Worm (Caenorhabditis elegans) whole organism, L2 larva: ENCODE results near the gene srsx-28.

ENCODE experiments used
- C34F6.9 ChIP-seq: fragments of 150-350 bp; optimal IDR thresholded peaks from 2 replicates; lab custom pipeline; 2014; ENCODE audit warnings: missing biosample characterization, missing genetic modification characterization
- R02D3.7 ChIP-seq: fragments of 150-350 bp; optimal IDR thresholded peaks from 2 replicates; lab custom pipeline; 2014; ENCODE audit warnings: missing biosample characterization, missing genetic modification characterization
- Y55F3AM.14 ChIP-seq: fragments of 200-800 bp; sonication (Bioruptor generic); optimal IDR thresholded peaks from 2 replicates; lab custom pipeline; 2018; ENCODE audit warnings: mild to moderate bottlenecking, missing genetic modification characterization, missing compliant biosample characterization
- alr-1 ChIP-seq: fragments of 150-350 bp; optimal IDR thresholded peaks from 2 replicates; lab custom pipeline; 2014; ENCODE audit warnings: missing biosample characterization, missing genetic modification characterization
- aly-2 ChIP-seq: fragments of 150-350 bp; optimal IDR thresholded peaks from 2 replicates; lab custom pipeline; 2014; ENCODE audit warnings: missing biosample characterization, missing genetic modification characterization
- blmp-1 ChIP-seq: sonication (generic microtip); optimal IDR thresholded peaks from 2 replicates; lab custom pipeline; 2017; ENCODE audit warnings: missing genetic modification characterization, mild to moderate bottlenecking, missing compliant biosample characterization, antibody characterized with exemption, moderate library complexity; ENCODE audit not compliant: insufficient read depth
- ceh-16 ChIP-seq: fragments of 150-350 bp; optimal IDR thresholded peaks from 2 replicates; lab custom pipeline; 2014; ENCODE audit warnings: missing biosample characterization, missing genetic modification characterization
- crh-2 ChIP-seq: sonication (generic microtip); optimal IDR thresholded peaks from 2 replicates; lab custom pipeline; 2017; ENCODE audit warnings: missing biosample characterization, missing genetic modification characterization
- dmd-4 ChIP-seq: sonication (generic microtip); optimal IDR thresholded peaks from 2 replicates; lab custom pipeline; 2017; ENCODE audit warnings: missing biosample characterization, missing genetic modification characterization
- egl-27 ChIP-seq: sonication (generic microtip); optimal IDR thresholded peaks from 3 replicates; lab custom pipeline; 2017; ENCODE audit warnings: missing biosample characterization, missing genetic modification reagents, missing genetic modification characterization
- elt-1 ChIP-seq: fragments of 150-350 bp; optimal IDR thresholded peaks from 2 replicates; lab custom pipeline; 2014; ENCODE audit warnings: missing biosample characterization, missing genetic modification characterization
- elt-3 ChIP-seq: sonication (generic microtip); optimal IDR thresholded peaks from 2 replicates; lab custom pipeline; 2017; ENCODE audit warnings: missing biosample characterization, missing genetic modification characterization
- fos-1 ChIP-seq: fragments of 150-350 bp; optimal IDR thresholded peaks from 2 replicates; lab custom pipeline; 2014; ENCODE audit warnings: missing biosample characterization, missing genetic modification characterization
- lin-39 ChIP-seq: fragments of 150-350 bp; optimal IDR thresholded peaks from 2 replicates; lab custom pipeline; 2014; ENCODE audit warnings: missing biosample characterization, missing genetic modification reagents, missing genetic modification characterization
- lsy-2 ChIP-seq, 2 experiments: fragments of 150-350 bp in 1 of 2; sonication (generic microtip) in 1 of 2; optimal IDR thresholded peaks; 2 replicates each; lab custom pipeline; 2014 to 2017; ENCODE audit warnings: missing biosample characterization in 2 of 2, missing genetic modification characterization in 2 of 2
- mab-5 ChIP-seq: fragments of 150-350 bp; optimal IDR thresholded peaks from 2 replicates; lab custom pipeline; 2014; ENCODE audit warnings: missing biosample characterization, missing genetic modification characterization
- mbf-1 ChIP-seq: sonication (generic microtip); optimal IDR thresholded peaks from 2 replicates; lab custom pipeline; 2017; ENCODE audit warnings: missing biosample characterization, missing genetic modification characterization
- mdl-1 ChIP-seq, 2 experiments: fragments of 150-350 bp in 1 of 2; sonication (generic microtip) in 1 of 2; optimal IDR thresholded peaks; 2 replicates each; lab custom pipeline; 2017; ENCODE audit warnings: missing biosample characterization in 2 of 2, missing genetic modification characterization in 2 of 2
- nhr-10 ChIP-seq: sonication (generic microtip); optimal IDR thresholded peaks from 2 replicates; lab custom pipeline; 2017; ENCODE audit warnings: missing biosample characterization, missing genetic modification characterization
- nhr-11 ChIP-seq: fragments of 150-350 bp; optimal IDR thresholded peaks from 2 replicates; lab custom pipeline; 2014; ENCODE audit warnings: missing biosample characterization, missing genetic modification characterization
- nhr-237 ChIP-seq: fragments of 150-350 bp; optimal IDR thresholded peaks from 2 replicates; lab custom pipeline; 2014; ENCODE audit warnings: missing biosample characterization, missing genetic modification characterization
- nhr-25 ChIP-seq: fragments of 150-350 bp; sonication (generic microtip); optimal IDR thresholded peaks from 3 replicates; lab custom pipeline; 2014; ENCODE audit warnings: missing biosample characterization, missing genetic modification characterization
- sem-4 ChIP-seq: fragments of 150-350 bp; optimal IDR thresholded peaks from 2 replicates; lab custom pipeline; 2014; ENCODE audit warnings: missing biosample characterization, missing genetic modification reagents, missing genetic modification characterization
- skn-1 ChIP-seq: sonication (generic microtip); optimal IDR thresholded peaks from 2 replicates; lab custom pipeline; 2017; ENCODE audit warnings: missing biosample characterization, missing genetic modification characterization
- sma-9 ChIP-seq, 2 experiments: fragments of 150-350 bp in 1 of 2; sonication (generic microtip) in 1 of 2; optimal IDR thresholded peaks; 2 replicates each; lab custom pipeline; 2014 to 2016; ENCODE audit warnings: missing genetic modification characterization in 2 of 2, mild to moderate bottlenecking in 1 of 2, missing biosample characterization in 1 of 2, missing compliant biosample characterization in 1 of 2, missing genetic modification reagents in 1 of 2, moderate library complexity in 1 of 2
- snpc-4 ChIP-seq: fragments of 150-350 bp; optimal IDR thresholded peaks from 2 replicates; lab custom pipeline; 2014; ENCODE audit warnings: missing biosample characterization, missing genetic modification characterization
- unc-62 ChIP-seq: fragments of 150-350 bp; optimal IDR thresholded peaks from 2 replicates; lab custom pipeline; 2014; ENCODE audit warnings: missing biosample characterization, missing genetic modification reagents, missing genetic modification characterization
- zag-1 ChIP-seq: fragments of 150-350 bp; optimal IDR thresholded peaks from 2 replicates; lab custom pipeline; 2014; ENCODE audit warnings: missing biosample characterization, missing genetic modification characterization
- ztf-1 ChIP-seq: fragments of 200-800 bp; sonication (Bioruptor generic); conservative IDR thresholded peaks from 2 replicates; pipeline ENCODE4 v1.3.6; 2022; ENCODE audit warnings: missing genetic modification characterization, missing compliant biosample characterization
- ztf-11 ChIP-seq: sonication (generic microtip); optimal IDR thresholded peaks from 2 replicates; lab custom pipeline; 2017; ENCODE audit warnings: missing biosample characterization, missing genetic modification characterization
- ztf-4 ChIP-seq: fragments of 150-350 bp; optimal IDR thresholded peaks from 2 replicates; lab custom pipeline; 2014; ENCODE audit warnings: missing biosample characterization, missing genetic modification characterization

The srsx-28 gene

DNA sequence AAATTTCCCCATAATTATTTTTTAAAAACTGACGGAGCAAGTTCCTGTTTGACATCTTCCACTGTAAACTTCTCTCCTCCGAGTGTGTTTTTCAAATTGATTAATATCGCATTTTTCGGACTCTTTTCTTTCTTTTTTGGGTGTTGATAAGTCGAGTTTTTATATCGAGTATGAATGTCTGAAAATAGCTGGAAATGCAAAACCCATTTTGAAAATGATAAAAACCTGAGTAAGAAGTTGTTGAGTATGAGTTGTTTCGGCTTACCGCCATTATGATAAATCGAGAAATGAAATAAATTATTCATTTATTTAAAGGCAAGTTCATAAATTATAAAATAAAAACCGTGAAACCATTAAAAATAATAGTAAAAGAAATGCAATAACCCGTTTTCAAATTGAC, 33.3 kb downstream of the srsx-28 start, which contains the start of gene ZK856.18:
TSS of gene ZK856.18 (minus strand) at position 289 of the 400 bp plus-strand sequence.
- TF ChIP-seq aly-2 (no peak), ztf-4 (tag; lab: Kevin White, UChicago) (no peak), C34F6.9 (tag; lab: Kevin White, UChicago) (no peak), ztf-1 (no peak), R02D3.7 (no peak)

DNA sequence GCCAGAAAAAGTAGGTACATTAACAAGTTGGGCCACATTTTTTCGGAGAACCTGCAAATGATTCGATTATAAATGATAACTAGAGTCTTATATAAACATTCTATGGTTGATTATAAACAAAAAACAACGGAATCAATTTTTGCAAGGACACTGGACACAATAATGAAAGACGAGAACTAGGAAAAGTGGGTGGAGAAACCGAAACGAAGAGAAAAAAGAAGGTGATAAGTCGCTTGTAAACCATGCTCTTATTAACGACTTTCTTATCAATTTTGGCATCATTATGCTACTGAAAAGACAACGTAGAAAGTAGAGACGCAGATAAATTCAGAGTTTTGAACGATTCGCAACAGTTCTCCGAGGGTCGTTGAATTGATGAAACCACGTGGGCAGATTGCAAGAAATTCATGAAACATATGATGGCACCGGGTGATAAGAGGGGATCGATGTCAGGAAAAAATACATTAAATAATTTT, 37.7 kb downstream of the srsx-28 start, which contains the start of gene ZK856.5:
TSS of gene ZK856.5 (minus strand) at position 51 of the 476 bp plus-strand sequence.
- no peak for TF ChIP-seq nhr-25
- peak in 1 of 2 experiments; percentile 36 for TF ChIP-seq mdl-1 (tag; optimal IDR thresholded peaks at IDR 0.05; lab: Kevin White, UChicago)
- TF ChIP-seq sma-9 (GFP tag; optimal IDR thresholded peaks at IDR 0.05; lab: Kevin White, UChicago) = peak; percentile 68
- TF ChIP-seq sma-9 (tag; optimal IDR thresholded peaks at IDR 0.05; lab: Kevin White, UChicago) = no peak
- TF ChIP-seq Y55F3AM.14 (GFP tag; lab: Kevin White, UChicago) = no peak
- TF ChIP-seq fos-1 (tag; lab: Kevin White, UChicago) = peak; percentile 71
- TF ChIP-seq nhr-10 = no peak
- TF ChIP-seq elt-1 (tag; lab: Kevin White, UChicago) = no peak
- TF ChIP-seq elt-3 (tag; lab: Kevin White, UChicago) = no peak
- TF ChIP-seq ceh-16 (tag; lab: Kevin White, UChicago) = no peak
- no peak for TF ChIP-seq alr-1 (tag; lab: Kevin White, UChicago)
- peak; percentile 61 for TF ChIP-seq crh-2 (tag; lab: Kevin White, UChicago)
- no peak for TF ChIP-seq sem-4 (tag; lab: Kevin White, UChicago)
- no peak for TF ChIP-seq aly-2
- TF ChIP-seq dmd-4 (tag; lab: Kevin White, UChicago) = no peak
- TF ChIP-seq mab-5 (tag; lab: Kevin White, UChicago) = no peak
- no peak for TF ChIP-seq skn-1 (tag; lab: Kevin White, UChicago)
- no peak for TF ChIP-seq lin-39 (tag; lab: Kevin White, UChicago)
- TF ChIP-seq nhr-11 (tag; lab: Kevin White, UChicago) = no peak
- TF ChIP-seq, all 48 proteins: peak for 4

DNA sequence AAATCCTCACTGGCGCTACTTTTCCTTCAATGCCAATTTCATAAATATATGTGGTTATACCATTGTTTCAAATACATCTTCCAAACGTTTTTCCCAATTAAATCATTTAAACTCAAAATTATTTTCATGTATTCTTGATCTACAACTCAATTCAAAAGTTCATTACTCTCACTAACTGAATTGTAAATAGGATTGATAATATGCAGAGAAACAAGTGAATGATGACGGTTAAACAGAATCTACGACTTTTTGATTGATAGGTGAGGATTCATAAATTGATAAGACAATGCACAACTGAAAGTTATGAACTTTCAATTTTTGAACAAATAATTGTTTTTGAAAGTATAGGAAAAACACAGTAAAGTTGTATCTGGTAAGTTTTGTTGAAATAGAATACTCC, 38.9 kb downstream of the srsx-28 start:
- TF ChIP-seq fos-1 (tag; lab: Kevin White, UChicago) = peak; percentile 35
- TF ChIP-seq zag-1 (tag; lab: Kevin White, UChicago) = no peak
- no peak for TF ChIP-seq dmd-4 (tag; lab: Kevin White, UChicago)
- TF ChIP-seq, all 48 proteins: peak for 1

DNA sequence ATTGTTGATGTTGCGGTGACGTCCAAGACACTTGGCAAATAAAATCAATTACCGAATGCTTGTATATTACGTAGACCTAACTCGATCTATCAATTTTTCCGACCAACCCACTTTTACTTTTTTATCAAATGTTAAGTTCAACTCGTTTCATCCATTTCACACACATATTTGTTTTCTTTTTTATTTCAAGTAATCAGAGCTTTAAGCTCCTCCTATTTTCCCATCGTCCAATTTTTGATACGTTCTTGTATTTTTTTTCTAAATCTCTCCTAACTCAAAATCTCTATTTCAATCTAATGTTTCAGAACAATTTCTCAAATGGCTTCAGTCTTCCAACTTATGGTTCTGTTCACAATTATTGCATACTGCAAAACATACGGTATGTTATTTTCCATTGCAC, 46.0 kb downstream of the srsx-28 start, which contains the start of gene ZK856.6:
TSS of gene ZK856.6 (plus strand) at position 301 of the 400 bp plus-strand sequence.
- no peak for TF ChIP-seq ceh-16 (tag; lab: Kevin White, UChicago)
- no peak for TF ChIP-seq egl-27 (tag; lab: Kevin White, UChicago)
- no peak for TF ChIP-seq ztf-1
- no peak for TF ChIP-seq lsy-2 (tag; optimal IDR thresholded peaks at IDR 0.05; lab: Kevin White, UChicago)
- TF ChIP-seq mab-5 (tag; lab: Kevin White, UChicago) = no peak
- TF ChIP-seq dmd-4 (tag; lab: Kevin White, UChicago) = no peak
- no peak for TF ChIP-seq nhr-11 (tag; lab: Kevin White, UChicago)
- TF ChIP-seq unc-62 = no peak
- TF ChIP-seq nhr-25 = no peak
- TF ChIP-seq mbf-1 = no peak
- TF ChIP-seq blmp-1 (tag; lab: Kevin White, UChicago) = no peak
- TF ChIP-seq ztf-11 (tag; lab: Kevin White, UChicago) = no peak
- no peak for TF ChIP-seq ztf-4 (tag; lab: Kevin White, UChicago)
- TF ChIP-seq alr-1 (tag; lab: Kevin White, UChicago) = no peak
- no peak for TF ChIP-seq snpc-4
- TF ChIP-seq elt-3 (tag; lab: Kevin White, UChicago) = no peak
- TF ChIP-seq nhr-237 (tag; lab: Kevin White, UChicago) = no peak
- TF ChIP-seq, all 48 proteins: peak for 0

DNA sequence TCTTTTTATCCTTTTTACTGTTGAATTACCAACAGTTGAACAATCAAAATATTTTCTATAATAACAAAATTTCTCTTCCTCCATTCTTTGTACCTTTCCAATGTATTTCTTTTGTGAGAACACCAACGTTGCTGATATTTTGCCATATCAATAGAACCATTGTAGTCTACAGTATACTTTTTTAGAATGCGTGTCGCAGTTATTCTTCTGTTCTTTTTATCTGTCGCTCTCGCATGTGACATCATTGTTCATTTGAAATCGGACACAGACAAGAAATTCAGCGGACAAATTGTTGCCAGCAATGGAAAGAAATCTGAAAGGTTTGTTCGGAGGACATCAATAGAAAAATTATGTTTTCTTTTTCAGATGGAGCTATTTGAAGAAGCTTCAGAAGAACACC, 49.5 kb downstream of the srsx-28 start, which contains the start of gene ZK856.7:
TSS of gene ZK856.7 (plus strand) at position 186 of the 400 bp plus-strand sequence.
- TF ChIP-seq lsy-2 (tag; optimal IDR thresholded peaks at IDR 0.05; lab: Kevin White, UChicago) (peak in 1 of 2 experiments; percentile 11), nhr-25 (peak; percentile 25), fos-1 (tag; lab: Kevin White, UChicago) (no peak), elt-3 (tag; lab: Kevin White, UChicago) (no peak), crh-2 (tag; lab: Kevin White, UChicago) (peak; percentile 37), nhr-237 (tag; lab: Kevin White, UChicago) (no peak), ztf-11 (tag; lab: Kevin White, UChicago) (no peak)
